Fruit fly (Drosophila melanogaster): ENCODE data around the gene CG13465.
A peak's percentile ranks its signal among the peaks of the same experiment; 100 is the strongest.

The CG13465 gene

DNA sequence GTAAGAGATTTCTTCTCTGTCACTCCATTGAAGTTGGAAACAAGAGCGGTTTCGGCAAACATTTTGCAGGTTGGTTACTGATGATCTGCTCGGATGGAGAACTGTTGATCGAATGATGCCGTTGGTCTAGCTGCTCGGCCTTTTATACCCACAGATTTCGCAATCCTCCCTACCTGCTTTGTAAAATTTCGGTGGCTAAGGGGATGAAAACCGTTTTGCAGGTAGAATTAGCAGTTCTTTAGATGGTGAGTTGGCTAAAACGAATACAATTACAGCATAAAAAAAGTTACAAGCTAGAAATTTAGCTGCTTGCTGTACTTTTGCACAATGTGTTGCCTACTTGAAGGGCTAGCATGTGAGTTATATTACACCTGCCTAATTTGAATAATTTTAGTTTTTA is at the start of gene CG13465:
CG13465 (minus strand) TSS at position 101 of the 400 bp plus-strand sequence.
- TF ChIP-seq noc (tag; optimal IDR thresholded peaks at IDR 0.05) = no peak

- TF ChIP-seq noc (tag; optimal IDR thresholded peaks at IDR 0.05) = peak; percentile 65
Observed at dm6 chr3L:14992807-14993206, 48.7 kb upstream of the CG13465 start.

dm6 chr3L:14992025-14992424 is 47.9 kb upstream of the CG13465 start, which contains the start of gene Zip71B:
Zip71B (plus strand) TSS chr3L:14992289.
- no peak for TF ChIP-seq noc (tag; optimal IDR thresholded peaks at IDR 0.05)

DNA sequence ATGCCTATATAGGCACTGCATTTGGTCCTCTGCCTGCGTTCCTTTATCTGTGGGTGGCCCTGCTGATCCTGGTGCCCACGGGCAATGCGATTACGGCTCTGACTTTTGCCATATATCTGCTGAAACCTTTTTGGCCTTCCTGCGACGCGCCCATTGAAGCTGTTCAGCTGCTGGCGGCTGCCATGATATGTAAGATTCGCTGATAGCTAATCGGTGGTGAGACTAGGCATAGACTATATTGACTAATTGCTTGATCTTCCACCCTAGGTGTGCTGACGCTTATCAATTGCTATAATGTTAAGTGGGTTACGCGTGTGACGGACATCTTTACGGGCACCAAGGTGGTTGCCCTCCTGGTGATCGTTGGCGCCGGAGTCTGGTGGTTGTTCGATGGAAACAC is 45.7 kb upstream of the CG13465 start:
- no peak for TF ChIP-seq noc (tag; optimal IDR thresholded peaks at IDR 0.05)

DNA sequence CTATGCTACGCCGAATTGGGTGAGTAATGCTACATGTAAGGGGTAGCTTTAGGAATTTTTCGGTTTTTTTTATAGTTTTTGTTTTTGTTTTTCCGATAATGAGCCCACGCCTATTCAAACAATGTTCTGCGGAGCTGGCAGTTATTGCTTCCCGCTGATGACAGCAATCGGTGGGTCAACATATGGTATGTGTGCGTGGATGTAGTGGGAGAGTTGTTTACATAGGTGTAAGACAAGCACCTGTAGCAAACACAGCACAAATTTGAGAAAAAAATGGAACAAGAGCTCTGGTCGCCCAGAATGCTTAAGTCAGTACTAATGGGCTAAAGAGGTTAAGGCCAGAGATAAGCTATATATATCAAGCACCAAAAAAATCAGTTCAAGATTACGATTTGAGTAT is 44.1 kb upstream of the CG13465 start:
- TF ChIP-seq noc (tag; optimal IDR thresholded peaks at IDR 0.05) = no peak

DNA sequence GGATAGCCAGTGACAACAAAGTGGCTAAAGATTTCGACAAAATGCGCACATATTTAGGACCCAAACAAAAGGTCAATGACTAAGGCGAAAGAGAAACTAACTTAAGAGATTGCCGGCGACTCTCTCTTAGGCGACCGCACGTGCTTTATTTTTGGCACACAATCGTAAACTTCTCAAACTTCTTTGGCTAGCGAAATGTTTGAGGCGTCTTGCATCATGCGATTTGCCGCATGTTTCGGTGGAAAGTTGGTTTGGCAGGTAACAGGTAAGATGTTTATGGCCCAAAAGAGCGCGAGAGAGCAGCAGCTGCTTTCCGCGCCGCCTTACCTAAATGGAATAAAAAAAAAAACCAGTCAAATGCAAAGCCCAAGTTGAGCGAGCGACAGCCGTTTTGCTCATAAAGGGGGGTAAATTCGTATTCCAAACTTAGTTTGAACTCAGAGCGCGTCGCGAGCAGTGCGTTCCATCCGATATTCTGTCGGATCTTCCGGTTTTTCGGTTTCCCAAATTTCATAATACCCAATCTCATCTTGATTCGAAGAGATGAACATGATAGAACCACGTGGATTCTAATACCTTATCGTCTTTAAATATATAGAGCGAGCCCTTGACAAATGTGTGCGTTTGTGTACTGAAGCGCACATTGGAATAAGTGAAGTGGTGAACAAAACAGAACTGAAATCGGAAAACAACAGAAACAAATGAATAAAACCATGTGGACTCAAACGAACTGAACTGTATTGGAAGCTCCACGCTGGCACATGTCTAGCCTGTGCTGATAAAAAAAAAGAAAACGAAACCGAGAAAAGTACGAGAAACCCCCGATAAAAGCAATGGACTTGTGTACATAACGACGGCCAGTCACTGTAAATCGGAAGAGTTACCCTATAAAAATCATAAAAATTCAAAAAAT is 43.1 kb upstream of the CG13465 start:
- peak; percentile 35 for TF ChIP-seq noc (tag; optimal IDR thresholded peaks at IDR 0.05)

DNA sequence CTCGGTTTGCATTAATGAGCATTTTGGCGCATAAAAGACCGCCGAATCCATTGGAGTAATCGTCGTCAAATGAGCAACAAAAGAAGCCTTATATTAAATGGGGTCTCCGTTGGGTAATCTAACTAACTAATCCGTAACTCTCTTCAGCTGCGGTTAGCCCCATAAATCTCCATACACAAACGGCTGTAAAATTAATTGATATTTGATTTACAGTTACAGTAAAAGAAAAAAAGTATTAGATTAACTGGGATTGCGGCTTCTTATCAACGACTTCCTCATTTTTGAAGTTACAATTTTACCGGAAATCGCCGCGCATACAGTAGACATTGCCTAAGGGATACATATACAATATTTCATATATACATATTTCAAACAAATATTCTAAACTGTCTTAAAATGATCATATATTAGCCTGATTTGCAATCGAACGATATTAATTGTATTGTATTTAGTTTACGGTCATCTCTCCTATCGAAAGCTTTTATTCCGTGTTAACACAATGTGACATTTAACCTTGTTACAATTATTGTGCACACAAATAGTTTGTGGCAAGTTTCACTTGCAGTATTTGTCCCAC is 42.3 kb upstream of the CG13465 start:
- TF ChIP-seq noc (tag; optimal IDR thresholded peaks at IDR 0.05) = no peak

DNA sequence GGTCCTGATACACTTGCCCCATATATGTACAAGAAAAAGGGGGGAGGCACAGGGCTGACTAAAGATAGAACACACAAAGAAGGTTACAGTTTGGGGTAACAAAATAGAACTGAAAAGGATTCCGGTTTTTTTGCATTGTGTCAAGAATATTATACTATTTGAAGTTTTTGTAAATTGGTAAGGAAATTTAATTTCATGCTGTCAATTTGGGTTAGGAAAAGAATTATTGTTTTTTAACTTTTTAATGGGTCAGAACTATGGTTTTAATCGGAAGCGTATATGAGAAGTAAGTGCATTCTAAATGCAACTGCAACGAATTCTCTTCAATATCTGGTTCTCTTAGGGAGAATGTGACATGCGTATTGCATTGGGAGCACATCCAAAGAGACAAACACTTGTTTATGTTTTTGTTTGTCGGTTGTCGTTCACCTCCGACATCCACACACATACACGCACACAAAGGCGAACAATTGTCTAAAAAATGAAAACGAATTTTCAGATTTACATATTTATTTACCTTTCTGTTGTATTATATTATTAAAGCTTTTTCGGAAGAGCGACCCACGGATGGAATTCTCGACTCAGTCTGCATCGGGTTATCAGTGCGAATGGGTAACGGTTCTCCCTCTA is 40.5 kb upstream of the CG13465 start, which contains the start of gene mnd:
mnd (plus strand) TSS at position 580 of the 630 bp plus-strand sequence.
- TF ChIP-seq noc (tag; optimal IDR thresholded peaks at IDR 0.05) = no peak

DNA sequence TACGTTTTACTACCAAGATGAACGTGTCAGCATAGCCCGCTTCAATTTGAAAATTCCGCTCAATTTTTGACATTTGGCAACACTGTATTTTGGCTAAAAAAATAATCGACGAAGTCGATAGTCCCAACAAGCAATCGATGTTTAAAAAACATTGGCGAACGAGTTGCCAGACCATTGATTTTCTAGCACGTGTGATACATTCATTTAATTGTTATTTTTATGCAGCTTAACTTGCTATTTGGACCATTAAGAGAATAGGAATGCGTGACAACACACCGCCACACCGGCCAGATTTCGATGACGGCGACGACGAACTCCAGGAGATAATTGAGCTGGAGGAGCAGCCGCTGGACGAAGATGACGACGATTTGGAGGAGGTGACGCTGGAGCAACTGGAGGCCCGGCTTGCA is 38.5 kb upstream of the CG13465 start, which contains the start of gene CG5114:
CG5114 (plus strand) TSS at position 161 of the 410 bp plus-strand sequence.
- no peak for TF ChIP-seq noc (tag; optimal IDR thresholded peaks at IDR 0.05)

DNA sequence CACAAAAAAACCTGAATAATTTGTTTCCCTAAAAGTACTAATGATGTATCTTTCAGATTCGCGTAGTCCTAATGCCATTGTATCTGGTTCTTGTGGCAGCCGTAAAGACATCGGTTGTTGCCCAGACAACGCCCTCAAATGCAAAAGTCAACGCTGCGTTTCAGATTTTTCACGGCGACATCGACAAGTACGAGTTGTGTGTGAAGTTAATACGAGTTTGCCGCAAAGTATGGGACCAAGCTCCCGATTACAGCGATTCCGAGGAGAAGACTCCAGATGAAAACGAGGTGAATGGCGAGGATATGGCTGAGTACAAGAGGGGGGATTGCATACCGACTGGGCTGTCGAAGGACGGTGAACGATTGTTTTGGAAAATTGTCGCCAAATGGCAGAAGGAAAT is 35.9 kb upstream of the CG13465 start:
- TF ChIP-seq noc (tag; optimal IDR thresholded peaks at IDR 0.05) = no peak

dm6 chr3L:14979332-14979731 is 35.2 kb upstream of the CG13465 start, which contains the start of gene CG3349:
CG3349 (plus strand) TSS chr3L:14979620.
- TF ChIP-seq noc (tag; optimal IDR thresholded peaks at IDR 0.05) = no peak

- no peak for TF ChIP-seq noc (tag; optimal IDR thresholded peaks at IDR 0.05)
Observed at dm6 chr3L:14978496-14978894, 34.4 kb upstream of the CG13465 start.

- TF ChIP-seq noc (tag; optimal IDR thresholded peaks at IDR 0.05) = no peak
Observed at dm6 chr3L:14977536-14978495, 33.7 kb upstream of the CG13465 start.

DNA sequence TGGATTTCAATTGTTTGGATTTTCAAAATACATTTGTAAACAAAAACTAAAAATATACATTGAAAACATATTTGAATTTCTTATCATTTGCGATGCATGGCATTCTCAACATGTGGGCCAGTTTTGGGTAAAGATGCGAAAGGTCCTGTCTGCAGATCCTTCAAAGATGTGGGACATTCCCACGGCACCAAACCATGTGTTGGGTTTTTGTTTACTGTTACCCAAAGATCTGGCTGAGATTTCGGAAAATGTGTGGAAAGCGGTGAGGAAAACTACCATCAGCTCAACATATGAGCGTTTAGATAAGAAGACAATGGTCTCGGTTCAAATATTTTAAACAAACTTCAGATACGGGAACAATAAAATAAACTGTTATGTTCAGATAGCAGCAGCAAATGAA is 31.9 kb upstream of the CG13465 start:
- TF ChIP-seq noc (tag; optimal IDR thresholded peaks at IDR 0.05) = no peak

dm6 chr3L:14974952-14975351 is 30.8 kb upstream of the CG13465 start:
- no peak for TF ChIP-seq noc (tag; optimal IDR thresholded peaks at IDR 0.05)
